Worm (Caenorhabditis elegans): Measurements from ENCODE around the gene C50E3.11.
A peak's percentile ranks its signal among the peaks of the same experiment; 100 is the strongest.

Gene C50E3.11

ce11 chrV:7587637-7588036, 15.6 kb downstream of the C50E3.11 start, which contains the start of the genes F19F10.11 and C50E3.5:
Gene F19F10.11 (minus strand): TSS chrV:7587704.
Gene C50E3.5 (plus strand): TSS chrV:7587996.
- TF ChIP-seq ama-1 (optimal IDR thresholded peaks at IDR 0.05): no peak
- peak; percentile 6 for TF ChIP-seq ceh-14 (tag; optimal IDR thresholded peaks at IDR 0.05)
- no peak for TF ChIP-seq pha-4 (tag; optimal IDR thresholded peaks at IDR 0.05)

DNA sequence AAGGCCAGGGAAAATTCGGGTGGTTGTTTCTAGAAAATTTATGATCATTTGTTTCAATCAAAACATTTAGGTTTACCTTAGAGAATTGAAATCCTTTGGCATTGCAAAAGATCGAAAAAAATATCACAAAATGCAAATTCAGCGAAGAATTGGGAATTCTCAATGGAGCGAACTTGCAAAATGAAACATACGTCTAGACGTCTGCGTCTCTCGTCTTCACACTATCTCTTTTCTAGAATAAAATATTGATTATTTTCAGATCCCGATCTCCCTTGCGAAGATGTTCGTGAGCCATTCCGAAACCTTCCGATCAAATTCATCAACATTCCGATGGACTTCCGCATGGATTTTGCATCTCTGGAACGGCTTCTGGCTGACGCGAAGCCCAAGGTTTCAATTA, 22.9 kb downstream of the C50E3.11 start, which contains the start of gene ets-6:
Gene ets-6, minus strand, starts transcription at position 169 of the 400 bp plus-strand sequence.
- TF ChIP-seq ceh-48 (tag; optimal IDR thresholded peaks at IDR 0.05): peak; percentile 85
- TF ChIP-seq nfya-1 (tag; optimal IDR thresholded peaks at IDR 0.05): no peak

ce11 chrV:7575563-7575962, 27.7 kb downstream of the C50E3.11 start, which contains the start of the genes snu-66 and ints-9:
Gene snu-66 (minus strand): TSS chrV:7575670.
Gene ints-9 (plus strand): TSS chrV:7575802.
- TF ChIP-seq unc-42 (tag; optimal IDR thresholded peaks at IDR 0.05) (peak; percentile 66), K09A11.1 (tag; optimal IDR thresholded peaks at IDR 0.05; ENCODE audit: insufficient read depth) (no peak)

ce11 chrV:7570955-7571354, 32.3 kb downstream of the C50E3.11 start, which contains the start of gene F19F10.14:
Gene F19F10.14 (minus strand): TSS chrV:7571055.
- TF ChIP-seq pros-1 (tag; optimal IDR thresholded peaks at IDR 0.05): no peak
- no peak for TF ChIP-seq ceh-30 (tag; optimal IDR thresholded peaks at IDR 0.05)
- TF ChIP-seq syd-9 (tag; optimal IDR thresholded peaks at IDR 0.05): no peak
- TF ChIP-seq lim-6 (tag; optimal IDR thresholded peaks at IDR 0.05): no peak
- TF ChIP-seq Y22D7AL.16 (tag; optimal IDR thresholded peaks at IDR 0.05): no peak
- TF ChIP-seq tbx-2 (tag; optimal IDR thresholded peaks at IDR 0.05): no peak
- TF ChIP-seq ttx-3 (tag; optimal IDR thresholded peaks at IDR 0.05): no peak
- no peak for TF ChIP-seq ceh-48 (tag; optimal IDR thresholded peaks at IDR 0.05)
- TF ChIP-seq fax-1 (tag; optimal IDR thresholded peaks at IDR 0.05): no peak
- no peak for TF ChIP-seq rnt-1 (tag; optimal IDR thresholded peaks at IDR 0.05)
- TF ChIP-seq hlh-13 (GFP tag; optimal IDR thresholded peaks at IDR 0.05): no peak
- no peak for TF ChIP-seq elt-4 (tag; optimal IDR thresholded peaks at IDR 0.05)
- no peak for TF ChIP-seq tbx-7 (tag; optimal IDR thresholded peaks at IDR 0.05)
- no peak for TF ChIP-seq sdc-2 (tag; optimal IDR thresholded peaks at IDR 0.05)
- TF ChIP-seq ceh-19 (GFP tag; optimal IDR thresholded peaks at IDR 0.05): no peak
- no peak for TF ChIP-seq hlh-15 (tag; optimal IDR thresholded peaks at IDR 0.05)

ce11 chrV:7570290-7570689, 33.0 kb downstream of the C50E3.11 start, which contains the start of gene clec-212:
Gene clec-212 (minus strand): TSS chrV:7570390.
- TF ChIP-seq rnt-1 (tag; optimal IDR thresholded peaks at IDR 0.05) (no peak), ztf-16 (tag; optimal IDR thresholded peaks at IDR 0.05) (no peak)

ce11 chrV:7562947-7563346, 40.3 kb downstream of the C50E3.11 start, which contains the start of gene F19F10.1:
Gene F19F10.1 (plus strand): TSS chrV:7563247.
- TF ChIP-seq pros-1 (tag; optimal IDR thresholded peaks at IDR 0.05) (no peak), ttx-3 (tag; optimal IDR thresholded peaks at IDR 0.05) (no peak), ceh-45 (GFP tag; IDR thresholded peaks at IDR 0.05) (no peak), Y22D7AL.16 (tag; optimal IDR thresholded peaks at IDR 0.05) (no peak), ets-4 (tag; optimal IDR thresholded peaks at IDR 0.05) (no peak), madf-2 (tag; optimal IDR thresholded peaks at IDR 0.05) (no peak), dve-1 (tag; optimal IDR thresholded peaks at IDR 0.05) (no peak), eyg-1 (tag; optimal IDR thresholded peaks at IDR 0.05) (no peak), K02D7.2 (tag; optimal IDR thresholded peaks at IDR 0.05) (no peak), hlh-13 (GFP tag; optimal IDR thresholded peaks at IDR 0.05) (no peak), unc-3 (GFP tag; conservative IDR thresholded peaks at IDR 0.05) (no peak), unc-3 (tag; optimal IDR thresholded peaks at IDR 0.05) (no peak), ceh-6 (GFP tag; optimal IDR thresholded peaks at IDR 0.05) (no peak), ceh-24 (tag; optimal IDR thresholded peaks at IDR 0.05) (no peak), zip-5 (tag; optimal IDR thresholded peaks at IDR 0.05) (no peak), ref-2 (tag; optimal IDR thresholded peaks at IDR 0.05) (no peak), sox-2 (GFP tag; IDR thresholded peaks at IDR 0.05) (no peak), fax-1 (tag; optimal IDR thresholded peaks at IDR 0.05) (no peak), nhr-11 (tag; optimal IDR thresholded peaks at IDR 0.05) (no peak), pha-4 (tag; optimal IDR thresholded peaks at IDR 0.05) (no peak)
